Worm (Caenorhabditis elegans): Measurements from ENCODE around the gene pqn-42.
A peak's percentile ranks its signal among the peaks of the same experiment; 100 is the strongest.

The pqn-42 gene

DNA sequence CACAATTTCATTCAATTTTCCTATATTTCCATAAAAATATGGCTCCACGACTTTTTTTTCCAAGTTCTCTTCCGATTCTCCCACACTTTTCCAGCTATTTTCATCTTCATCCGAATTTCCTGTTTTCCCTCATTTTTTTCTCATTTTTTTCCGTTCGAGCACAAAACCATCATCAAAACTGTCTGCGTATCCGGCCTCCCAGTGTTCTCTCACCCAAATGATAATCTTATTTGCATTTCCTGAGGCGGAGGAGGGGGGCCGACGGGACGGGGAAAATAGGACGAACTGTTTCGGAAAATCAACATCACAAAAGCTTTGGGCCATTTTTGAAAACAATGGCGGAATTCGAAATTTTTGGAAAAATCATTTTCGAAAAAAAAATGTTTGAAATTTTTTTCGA lies 18.5 kb downstream of the pqn-42 start:
- TF ChIP-seq ztf-11 (tag; optimal IDR thresholded peaks at IDR 0.05): no peak

DNA sequence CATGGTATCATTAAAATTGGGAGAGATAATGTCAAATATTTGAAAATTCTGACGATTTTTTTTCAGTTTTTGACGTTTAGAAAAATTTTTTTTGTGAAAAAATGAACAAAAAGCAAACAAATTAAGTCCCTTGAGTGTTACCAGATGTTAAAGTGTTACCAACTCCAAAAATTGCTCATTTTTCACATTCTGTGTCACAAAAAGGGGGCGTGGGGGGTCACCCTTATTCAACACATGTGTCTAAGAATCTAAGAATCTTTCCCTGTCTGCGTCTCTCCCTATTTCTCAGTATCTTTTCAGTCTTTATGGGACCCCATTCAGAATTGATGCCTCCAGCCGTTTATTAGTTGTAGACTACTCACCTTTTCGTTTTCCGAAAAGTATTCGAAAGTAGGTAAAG lies 19.8 kb downstream of the pqn-42 start:
- TF ChIP-seq nhr-12 (tag; optimal IDR thresholded peaks at IDR 0.05) (no peak), fkh-10 (GFP tag; optimal IDR thresholded peaks at IDR 0.05) (no peak), ceh-82 (tag; optimal IDR thresholded peaks at IDR 0.05) (no peak), ama-1 (optimal IDR thresholded peaks at IDR 0.05) (no peak), nhr-28 (tag; optimal IDR thresholded peaks at IDR 0.05) (no peak), lsy-12 (tag; optimal IDR thresholded peaks at IDR 0.05) (no peak), ztf-4 (tag; optimal IDR thresholded peaks at IDR 0.05) (no peak), aly-2 (tag; optimal IDR thresholded peaks at IDR 0.05) (no peak)

DNA sequence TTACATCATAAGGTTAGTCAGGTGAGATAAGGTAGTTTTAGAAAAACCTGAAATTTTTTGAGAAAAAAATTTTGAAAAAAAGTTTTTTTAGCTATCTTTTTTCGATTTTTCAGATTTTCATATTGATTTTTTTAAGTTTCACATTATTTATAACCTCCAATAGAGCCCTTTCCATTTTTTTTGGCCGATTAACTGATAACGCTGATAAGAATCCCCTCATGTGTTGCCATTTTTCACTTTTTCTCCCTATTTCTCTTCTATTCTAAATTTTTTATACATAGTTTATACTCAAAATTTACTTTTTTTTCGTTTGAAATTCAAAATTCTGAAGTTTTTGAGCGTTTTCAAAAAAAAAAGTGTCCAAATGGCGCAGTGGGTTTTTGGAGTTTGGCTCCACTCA lies 20.6 kb downstream of the pqn-42 start:
- TF ChIP-seq skn-1 (tag; optimal IDR thresholded peaks at IDR 0.05) (no peak), unc-62 (GFP tag; optimal IDR thresholded peaks at IDR 0.05) (no peak), nhr-28 (tag; optimal IDR thresholded peaks at IDR 0.05) (no peak), sea-2 (GFP tag; optimal IDR thresholded peaks at IDR 0.05) (no peak), pqm-1 (tag; optimal IDR thresholded peaks at IDR 0.05) (peak; percentile 34), nhr-25 (tag; optimal IDR thresholded peaks at IDR 0.05) (no peak), jun-1 (tag; optimal IDR thresholded peaks at IDR 0.05) (no peak), ceh-82 (tag; optimal IDR thresholded peaks at IDR 0.05) (no peak), elt-2 (tag; optimal IDR thresholded peaks at IDR 0.05) (peak; percentile 75)

DNA sequence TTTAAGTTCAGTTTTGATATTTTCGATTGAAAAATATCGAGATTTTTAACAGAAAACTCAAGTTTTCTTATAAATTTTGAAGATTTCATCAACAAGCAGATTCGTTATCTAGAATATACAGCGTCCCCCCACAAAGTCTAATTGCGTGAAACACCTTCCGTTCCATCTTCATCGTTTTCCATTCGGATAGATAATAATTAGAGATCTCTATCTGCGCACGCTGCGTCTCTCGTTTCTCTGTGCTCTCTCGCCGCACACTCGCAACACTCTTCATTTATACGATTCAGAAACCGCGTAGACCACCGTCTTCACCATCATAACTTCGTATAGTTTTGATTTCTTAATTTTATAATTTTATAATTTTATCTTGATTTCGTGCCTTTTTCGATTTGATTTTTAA lies 22.0 kb downstream of the pqn-42 start:
- peak; percentile 85 for TF ChIP-seq elt-1 (tag; optimal IDR thresholded peaks at IDR 0.05)
- peak; percentile 55 for TF ChIP-seq ceh-16 (tag; optimal IDR thresholded peaks at IDR 0.05)
- no peak for TF ChIP-seq fkh-10 (GFP tag; optimal IDR thresholded peaks at IDR 0.05)
- TF ChIP-seq nhr-23 (tag; optimal IDR thresholded peaks at IDR 0.05): peak; percentile 3
- peak; percentile 1 for TF ChIP-seq nhr-25 (tag; optimal IDR thresholded peaks at IDR 0.05)

DNA sequence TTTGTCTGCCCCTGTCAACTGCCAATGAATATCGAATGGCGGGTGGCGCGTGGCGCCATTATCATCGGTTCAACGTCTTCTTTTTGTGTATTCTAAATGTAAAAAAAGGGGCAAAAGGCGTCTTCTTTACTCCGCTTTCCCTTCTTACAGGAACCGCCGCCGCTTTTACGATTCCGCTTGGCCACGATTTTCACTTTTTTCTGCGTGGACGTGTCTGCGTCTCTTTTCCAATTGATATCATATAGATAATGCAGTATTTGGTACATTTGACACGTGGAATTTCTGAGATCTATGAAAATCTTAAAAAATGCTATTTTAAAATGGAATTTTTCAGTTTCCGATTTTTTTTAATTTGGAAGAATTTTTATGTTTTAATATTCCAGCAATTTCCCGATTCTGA lies 23.2 kb downstream of the pqn-42 start:
- TF ChIP-seq elt-3 (tag; optimal IDR thresholded peaks at IDR 0.05): peak in 1 of 3 experiments; percentile 34
- no peak for TF ChIP-seq sea-2 (GFP tag; optimal IDR thresholded peaks at IDR 0.05)

DNA sequence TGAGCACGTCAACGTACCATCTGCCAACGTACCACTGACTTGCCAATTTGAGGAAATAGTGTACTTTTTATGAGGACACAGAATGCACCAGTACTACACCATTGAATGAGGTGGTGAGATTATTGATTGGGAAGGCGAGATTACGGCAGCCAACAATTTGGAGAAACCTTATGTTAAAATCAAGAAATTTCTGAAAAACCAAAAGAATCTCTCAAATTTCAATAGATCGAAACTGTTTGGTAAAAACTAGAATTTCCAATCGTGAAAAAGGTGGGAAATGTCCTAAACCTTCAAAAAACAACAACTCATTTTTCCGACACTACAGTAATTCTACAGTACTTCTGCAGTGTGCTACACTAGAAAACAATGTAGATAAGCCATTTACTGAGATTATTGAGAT lies 26.8 kb downstream of the pqn-42 start, which contains the start of gene ceh-86:
TSS of gene ceh-86 (minus strand) at position 101 of the 400 bp plus-strand sequence.
- no peak for TF ChIP-seq mdl-1 (tag; optimal IDR thresholded peaks at IDR 0.05)
- TF ChIP-seq ztf-11 (tag; optimal IDR thresholded peaks at IDR 0.05): no peak
- TF ChIP-seq ceh-9 (tag; optimal IDR thresholded peaks at IDR 0.05): no peak
- no peak for TF ChIP-seq nfya-1 (tag; optimal IDR thresholded peaks at IDR 0.05; ENCODE audit: insufficient read depth)
- no peak for TF ChIP-seq nhr-12 (tag; optimal IDR thresholded peaks at IDR 0.05)
- TF ChIP-seq hmg-11 (tag; optimal IDR thresholded peaks at IDR 0.05): no peak
- no peak for TF ChIP-seq zag-1 (tag; optimal IDR thresholded peaks at IDR 0.05)
- no peak for TF ChIP-seq R02D3.7 (tag; optimal IDR thresholded peaks at IDR 0.05)
- TF ChIP-seq mml-1 (tag; optimal IDR thresholded peaks at IDR 0.05): no peak
- TF ChIP-seq nhr-11 (tag; optimal IDR thresholded peaks at IDR 0.05): no peak
- no peak for TF ChIP-seq unc-39 (tag; optimal IDR thresholded peaks at IDR 0.05)
- TF ChIP-seq lsy-12 (tag; optimal IDR thresholded peaks at IDR 0.05): no peak

DNA sequence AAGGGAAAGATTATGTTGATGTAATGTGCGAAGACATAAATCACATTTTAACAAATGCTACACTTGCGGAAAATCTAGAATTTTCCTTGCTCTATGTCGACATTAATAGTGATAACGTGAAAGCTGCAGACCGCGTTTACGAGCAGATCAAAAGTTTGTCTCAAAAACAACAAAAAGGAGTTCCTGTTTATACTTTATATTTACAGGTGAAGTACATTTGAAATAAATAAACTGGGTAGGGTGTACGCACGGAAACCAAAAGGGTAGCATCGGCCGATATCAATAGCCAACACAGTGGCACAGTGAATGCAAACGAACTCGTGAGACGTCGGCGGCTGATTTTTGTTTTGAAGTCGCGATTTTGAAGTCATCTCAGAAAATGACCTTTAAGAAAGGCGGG lies 36.4 kb downstream of the pqn-42 start:
- TF ChIP-seq elt-2 (tag; optimal IDR thresholded peaks at IDR 0.05): peak; percentile 6
- no peak for TF ChIP-seq ZK546.5 (tag; optimal IDR thresholded peaks at IDR 0.05)

DNA sequence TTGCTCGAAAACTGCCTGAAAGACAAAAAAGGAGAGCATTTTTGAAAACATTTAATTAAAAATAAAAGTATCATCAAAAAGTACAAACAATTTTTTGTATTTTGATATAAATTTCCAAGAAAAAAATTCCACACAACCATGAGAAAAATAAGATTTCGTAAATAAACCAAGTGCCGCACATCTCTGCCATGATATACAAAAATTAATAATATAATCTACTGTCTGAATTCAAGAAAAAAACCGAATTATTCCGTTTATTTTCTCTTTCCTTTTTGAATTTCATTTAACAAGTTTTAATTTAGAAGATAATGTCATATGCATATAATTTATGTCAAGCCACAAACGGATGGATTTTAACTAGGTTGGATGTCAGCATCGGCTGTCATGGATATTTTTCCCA lies 36.9 kb downstream of the pqn-42 start, which contains the start of gene F42G2.2:
TSS of gene F42G2.2 (plus strand) at position 301 of the 400 bp plus-strand sequence.
- no peak for TF ChIP-seq nhr-23 (tag; optimal IDR thresholded peaks at IDR 0.05)
- no peak for TF ChIP-seq nhr-25 (tag; optimal IDR thresholded peaks at IDR 0.05)
- TF ChIP-seq elt-1 (tag; optimal IDR thresholded peaks at IDR 0.05): no peak
- no peak for TF ChIP-seq tbx-2 (tag; optimal IDR thresholded peaks at IDR 0.05)
- no peak for TF ChIP-seq R02D3.7 (tag; optimal IDR thresholded peaks at IDR 0.05)
- no peak for TF ChIP-seq nhr-28 (tag; optimal IDR thresholded peaks at IDR 0.05)
